Fruit fly (Drosophila melanogaster) whole organism, embryonic: ENCODE results near the gene Creld.

Experiments
- CG10209 ChIP-seq: fragments of 200-800 bp; sonication (Bioruptor generic); optimal IDR thresholded peaks from 3 replicates; lab custom pipeline; 2017; ENCODE audit warnings: missing biosample characterization, mild to moderate bottlenecking, missing genetic modification characterization, missing genetic modification reagents
- CG10654 ChIP-seq: fragments of 200-800 bp; sonication (Bioruptor generic); optimal IDR thresholded peaks from 2 replicates; lab custom pipeline; 2016; ENCODE audit warnings: missing biosample characterization, missing genetic modification characterization
- CG10979 ChIP-seq: fragments of 200-800 bp; sonication (Bioruptor generic); optimal IDR thresholded peaks from 2 replicates; lab custom pipeline; 2018; ENCODE audit warnings: missing biosample characterization, mild to moderate bottlenecking, missing genetic modification characterization, moderate library complexity
- CG11696 ChIP-seq: fragments of 200-800 bp; sonication (Bioruptor generic); IDR thresholded peaks from 2 replicates; pipeline ENCODE4 v1.3.6; 2022; ENCODE audit warnings: missing biosample characterization, missing genetic modification characterization
- CG12299 ChIP-seq: fragments of 200-800 bp; sonication (Bioruptor generic); optimal IDR thresholded peaks from 2 replicates; lab custom pipeline; 2018; ENCODE audit warnings: missing biosample characterization, mild to moderate bottlenecking, missing genetic modification characterization
- CG12391 ChIP-seq: fragments of 200-800 bp; sonication (Bioruptor generic); optimal IDR thresholded peaks from 3 replicates; lab custom pipeline; 2018; ENCODE audit warnings: missing biosample characterization, mild to moderate bottlenecking, missing genetic modification characterization, moderate library complexity
- CG12769 ChIP-seq: fragments of 200-800 bp; sonication (Bioruptor generic); optimal IDR thresholded peaks from 2 replicates; lab custom pipeline; 2019; ENCODE audit warnings: missing biosample characterization, mild to moderate bottlenecking, missing genetic modification characterization, moderate library complexity
- CG13296 ChIP-seq: fragments of 200-800 bp; sonication (Bioruptor generic); optimal IDR thresholded peaks from 3 replicates; lab custom pipeline; 2018; ENCODE audit warnings: missing biosample characterization, mild to moderate bottlenecking, missing genetic modification characterization
- CG14710 ChIP-seq: fragments of 200-800 bp; sonication (Bioruptor generic); optimal IDR thresholded peaks from 3 replicates; lab custom pipeline; 2019; ENCODE audit warnings: missing biosample characterization, mild to moderate bottlenecking, missing genetic modification characterization, moderate library complexity
- CG1602 ChIP-seq: fragments of 200-800 bp; sonication (Bioruptor generic); optimal IDR thresholded peaks from 3 replicates; lab custom pipeline; 2016; ENCODE audit warnings: missing biosample characterization, missing genetic modification characterization
- CG18619 ChIP-seq: fragments of 200-800 bp; sonication (Bioruptor generic); optimal IDR thresholded peaks from 3 replicates; lab custom pipeline; 2017; ENCODE audit warnings: missing biosample characterization, mild to moderate bottlenecking, missing genetic modification characterization
- CG2129 ChIP-seq: fragments of 200-800 bp; sonication (Bioruptor generic); IDR thresholded peaks from 2 replicates; pipeline ENCODE4 v1.3.6; 2022; ENCODE audit warnings: missing biosample characterization, missing genetic modification characterization; ENCODE audit not compliant: partially characterized antibody
- CG31388 ChIP-seq: fragments of 200-800 bp; sonication (Bioruptor generic); optimal IDR thresholded peaks from 2 replicates; lab custom pipeline; 2016; ENCODE audit warnings: missing biosample characterization, missing genetic modification characterization
- CG3995 ChIP-seq: fragments of 200-800 bp; sonication (Bioruptor generic); optimal IDR thresholded peaks from 3 replicates; lab custom pipeline; 2016; ENCODE audit warnings: missing biosample characterization, missing genetic modification characterization
- CG5180 ChIP-seq: fragments of 200-800 bp; sonication (Bioruptor generic); optimal IDR thresholded peaks from 3 replicates; lab custom pipeline; 2017; ENCODE audit warnings: missing biosample characterization, missing genetic modification characterization, mild to moderate bottlenecking, moderate library complexity, missing genetic modification reagents
- CG6791 ChIP-seq: fragments of 200-800 bp; sonication (Bioruptor generic); IDR thresholded peaks from 3 replicates; pipeline ENCODE4 v1.3.6; 2022; ENCODE audit warnings: missing biosample characterization, missing genetic modification characterization; ENCODE audit not compliant: partially characterized antibody
- CG8290 ChIP-seq, 3 experiments: fragments of 200-800 bp; sonication (Bioruptor generic); optimal IDR thresholded peaks; 2 replicates each; lab custom pipeline; 2016 to 2019; ENCODE audit warnings: missing biosample characterization in 3 of 3, missing genetic modification characterization in 3 of 3, mild to moderate bottlenecking in 2 of 3, moderate library complexity in 1 of 3
- CG9797 ChIP-seq: fragments of 200-800 bp; sonication (Bioruptor generic); optimal IDR thresholded peaks from 3 replicates; lab custom pipeline; 2018; ENCODE audit warnings: missing biosample characterization, mild to moderate bottlenecking, missing genetic modification characterization
- Dfd ChIP-seq, 2 experiments: fragments of >200 bp; optimal IDR thresholded peaks; 2 replicates each; lab custom pipeline; 2017; ENCODE audit warnings: missing biosample characterization in 2 of 2, missing genetic modification characterization in 2 of 2
- Dip2 ChIP-seq: fragments of 200-800 bp; sonication (Bioruptor generic); IDR thresholded peaks from 2 replicates; pipeline ENCODE4 v1.3.6; 2022; ENCODE audit warnings: missing biosample characterization, missing genetic modification characterization
- Doc3 ChIP-seq: fragments of 200-800 bp; sonication (Bioruptor generic); IDR thresholded peaks from 3 replicates; pipeline ENCODE4 v1.3.6; 2022; ENCODE audit warnings: missing biosample characterization, missing genetic modification characterization; ENCODE audit not compliant: partially characterized antibody
- E2f2 ChIP-seq: fragments of 200-800 bp; sonication (Bioruptor generic); IDR thresholded peaks from 2 replicates; pipeline ENCODE4 v1.3.6; 2022; ENCODE audit warnings: missing biosample characterization, missing genetic modification characterization
- Hey ChIP-seq: fragments of 200-800 bp; sonication (Bioruptor generic); optimal IDR thresholded peaks from 3 replicates; lab custom pipeline; 2018; ENCODE audit warnings: missing biosample characterization, mild to moderate bottlenecking, missing genetic modification characterization
- Hr3 ChIP-seq: fragments of 200-800 bp; sonication (Bioruptor generic); optimal IDR thresholded peaks from 3 replicates; lab custom pipeline; 2016; ENCODE audit warnings: missing biosample characterization, missing genetic modification characterization
- Hsf ChIP-seq: fragments of 200-800 bp; sonication (Bioruptor generic); optimal IDR thresholded peaks from 3 replicates; lab custom pipeline; 2016; ENCODE audit warnings: missing biosample characterization, missing genetic modification characterization
- Nf-YB ChIP-seq: fragments of 200-800 bp; sonication (Bioruptor generic); optimal IDR thresholded peaks from 3 replicates; lab custom pipeline; 2019; ENCODE audit warnings: missing biosample characterization, mild to moderate bottlenecking, missing genetic modification characterization, moderate library complexity
- Six4 ChIP-seq: fragments of 200-800 bp; sonication (Bioruptor generic); optimal IDR thresholded peaks from 2 replicates; lab custom pipeline; 2016; ENCODE audit warnings: missing biosample characterization, missing genetic modification characterization
- Sox102F ChIP-seq: fragments of 200-800 bp; sonication (Bioruptor generic); optimal IDR thresholded peaks from 2 replicates; lab custom pipeline; 2018; ENCODE audit warnings: missing biosample characterization, mild to moderate bottlenecking, missing genetic modification characterization, moderate library complexity
- Sry-β ChIP-seq: fragments of 200-800 bp; sonication (Bioruptor generic); optimal IDR thresholded peaks from 2 replicates; lab custom pipeline; 2018; ENCODE audit warnings: missing biosample characterization, mild to moderate bottlenecking, missing genetic modification characterization, moderate library complexity
- Sry-δ ChIP-seq: fragments of 200-800 bp; sonication (Bioruptor generic); optimal IDR thresholded peaks from 2 replicates; lab custom pipeline; 2016; ENCODE audit warnings: missing biosample characterization, missing genetic modification characterization
- abd-A ChIP-seq: fragments of 200-800 bp; sonication (Bioruptor generic); optimal IDR thresholded peaks from 3 replicates; lab custom pipeline; 2019; ENCODE audit warnings: missing biosample characterization, mild to moderate bottlenecking, missing genetic modification characterization, moderate library complexity
- chn ChIP-seq: fragments of 200-800 bp; sonication (Bioruptor generic); optimal IDR thresholded peaks from 2 replicates; lab custom pipeline; 2016; ENCODE audit warnings: missing biosample characterization, missing genetic modification characterization
- dan ChIP-seq: fragments of 200-800 bp; sonication (Bioruptor generic); IDR thresholded peaks from 2 replicates; pipeline ENCODE4 v1.3.6; 2022; ENCODE audit warnings: missing biosample characterization, missing genetic modification characterization
- danr ChIP-seq: fragments of 200-800 bp; sonication (Bioruptor generic); IDR thresholded peaks from 2 replicates; pipeline ENCODE4 v1.3.6; 2022; ENCODE audit warnings: missing biosample characterization, missing genetic modification characterization
- fd64A ChIP-seq: fragments of 200-800 bp; sonication (Bioruptor generic); optimal IDR thresholded peaks from 3 replicates; lab custom pipeline; 2018; ENCODE audit warnings: missing biosample characterization, mild to moderate bottlenecking, missing genetic modification characterization
- hb ChIP-seq: fragments of 200-800 bp; sonication (Bioruptor generic); IDR thresholded peaks from 3 replicates; pipeline ENCODE4 v1.3.6; 2022; ENCODE audit warnings: missing biosample characterization, missing genetic modification characterization; ENCODE audit not compliant: partially characterized antibody
- her ChIP-seq: fragments of 200-800 bp; sonication (Bioruptor generic); optimal IDR thresholded peaks from 2 replicates; lab custom pipeline; 2016; ENCODE audit warnings: missing biosample characterization, missing genetic modification characterization
- jumu ChIP-seq: fragments of 200-800 bp; sonication (Bioruptor generic); optimal IDR thresholded peaks from 3 replicates; lab custom pipeline; 2016; ENCODE audit warnings: missing biosample characterization, missing genetic modification characterization
- ken ChIP-seq: fragments of 200-800 bp; sonication (Bioruptor generic); IDR thresholded peaks from 3 replicates; pipeline ENCODE4 v1.3.6; 2022; ENCODE audit warnings: missing biosample characterization, missing genetic modification characterization
- luna ChIP-seq: fragments of 200-800 bp; sonication (Bioruptor generic); optimal IDR thresholded peaks from 2 replicates; lab custom pipeline; 2016; ENCODE audit warnings: missing biosample characterization, missing genetic modification characterization
- nau ChIP-seq: fragments of 200-800 bp; sonication (Bioruptor generic); optimal IDR thresholded peaks from 3 replicates; lab custom pipeline; 2017; ENCODE audit warnings: missing biosample characterization, mild to moderate bottlenecking, missing genetic modification characterization, missing genetic modification reagents
- nmo ChIP-seq: fragments of 200-800 bp; sonication (Bioruptor generic); optimal IDR thresholded peaks from 2 replicates; lab custom pipeline; 2018; ENCODE audit warnings: missing biosample characterization, mild to moderate bottlenecking, missing genetic modification characterization, moderate library complexity
- nom ChIP-seq: fragments of 200-800 bp; sonication (Bioruptor generic); optimal IDR thresholded peaks from 2 replicates; lab custom pipeline; 2017; ENCODE audit warnings: missing biosample characterization, missing genetic modification characterization, mild to moderate bottlenecking, moderate library complexity, missing genetic modification reagents
- odd ChIP-seq: fragments of 200-800 bp; sonication (Bioruptor generic); optimal IDR thresholded peaks from 2 replicates; lab custom pipeline; 2017; ENCODE audit warnings: missing biosample characterization, mild to moderate bottlenecking, missing genetic modification characterization
- pan ChIP-seq, 4 experiments: fragments of >200 bp in 3 of 4; fragments of 200-800 bp in 1 of 4; sonication (Bioruptor generic) in 1 of 4; optimal IDR thresholded peaks in 3 of 4; IDR thresholded peaks in 1 of 4; 2 replicates each; pipeline versions ENCODE4 v1.3.6 to Lab custom; 2017 to 2022; ENCODE audit warnings: missing biosample characterization in 2 of 4, missing genetic modification characterization in 2 of 4, mixed read lengths in 1 of 4
- phol ChIP-seq: fragments of 200-800 bp; sonication (Bioruptor generic); optimal IDR thresholded peaks from 3 replicates; lab custom pipeline; 2018; ENCODE audit warnings: missing biosample characterization, mild to moderate bottlenecking, missing genetic modification characterization, moderate library complexity
- seq ChIP-seq: fragments of 200-800 bp; sonication (Bioruptor generic); IDR thresholded peaks from 2 replicates; pipeline ENCODE4 v1.3.6; 2022; ENCODE audit warnings: missing biosample characterization, missing genetic modification characterization
- tgo ChIP-seq: fragments of 200-800 bp; sonication (Bioruptor generic); IDR thresholded peaks from 3 replicates; pipeline ENCODE4 v1.3.6; 2022; ENCODE audit warnings: missing biosample characterization, missing genetic modification characterization
- zen ChIP-seq: fragments of 200-800 bp; sonication (Bioruptor generic); optimal IDR thresholded peaks from 3 replicates; lab custom pipeline; 2018; ENCODE audit warnings: missing biosample characterization, mild to moderate bottlenecking, missing genetic modification characterization, moderate library complexity
- zfh1 ChIP-seq: fragments of 200-800 bp; sonication (Bioruptor generic); IDR thresholded peaks from 3 replicates; pipeline ENCODE4 v1.3.6; 2022; ENCODE audit warnings: missing biosample characterization, missing genetic modification characterization

The Creld gene

DNA sequence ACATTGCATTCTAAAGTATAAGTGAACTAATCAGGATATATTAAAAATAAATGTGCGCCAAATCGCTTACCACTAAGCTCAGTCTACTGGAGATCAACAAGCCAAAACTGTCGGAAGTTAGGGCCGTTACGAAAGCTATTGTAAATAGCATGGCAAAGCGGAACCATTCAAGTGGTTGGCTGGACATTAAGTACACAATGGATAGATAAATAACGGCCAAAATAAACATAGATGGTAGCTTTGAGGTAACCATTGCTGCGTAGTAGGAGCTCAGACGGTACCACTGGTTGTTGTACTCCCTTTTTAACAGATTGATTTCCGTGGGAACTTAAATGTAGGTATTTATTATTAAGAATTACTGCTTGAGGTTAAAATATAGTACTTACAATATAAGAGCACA, 15.6 kb downstream of the Creld start:
- TF ChIP-seq CG10209 (GFP tag; lab: Kevin White, UChicago): peak; percentile 19
- TF ChIP-seq CG3995 (GFP tag; lab: Kevin White, UChicago): no peak
- peak; percentile 28 for TF ChIP-seq CG12299 (tag; lab: Kevin White, UChicago)
- TF ChIP-seq CG10979 (tag; lab: Kevin White, UChicago): no peak
- no peak for TF ChIP-seq odd
- TF ChIP-seq nau (GFP tag; lab: Kevin White, UChicago): peak; percentile 37
- no peak for TF ChIP-seq abd-A
- TF ChIP-seq danr (GFP tag; lab: Robert Waterston, UW): no peak
- TF ChIP-seq tgo: no peak
- no peak for TF ChIP-seq jumu (GFP tag; lab: Kevin White, UChicago)
- peak; percentile 28; the same call in 1 of the 2 replicates for TF ChIP-seq seq
- no peak for TF ChIP-seq Hr3
- TF ChIP-seq CG31388 (GFP tag; lab: Kevin White, UChicago): no peak
- TF ChIP-seq CG1602 (GFP tag; lab: Kevin White, UChicago): no peak
- TF ChIP-seq ken (GFP tag; lab: Robert Waterston, UW): no peak
- no peak for TF ChIP-seq CG11696 (GFP tag; lab: Robert Waterston, UW)
- no peak for TF ChIP-seq nmo (GFP tag; lab: Kevin White, UChicago)
- TF ChIP-seq CG6791 (GFP tag; lab: Robert Waterston, UW): no peak
- peak; percentile 28 for TF ChIP-seq CG12769 (tag; lab: Kevin White, UChicago)
- no peak for TF ChIP-seq Dfd (GFP tag; optimal IDR thresholded peaks at IDR 0.05; lab: Kevin White, UChicago)
- no peak for TF ChIP-seq nom (GFP tag; lab: Kevin White, UChicago)
- no peak for TF ChIP-seq E2f2 (GFP tag; lab: Robert Waterston, UW)
- no peak for TF ChIP-seq Sry-β
- no peak for TF ChIP-seq pan (optimal IDR thresholded peaks at IDR 0.05; lab: Kevin White, UChicago)
- TF ChIP-seq pan (GFP tag; optimal IDR thresholded peaks at IDR 0.05 in 1 of 2, IDR thresholded peaks at IDR 0.05 in 1 of 2): peak in 1 of 2 experiments; percentile 41
- TF ChIP-seq CG18619 (GFP tag; lab: Kevin White, UChicago): peak; percentile 19
- no peak for TF ChIP-seq dan (GFP tag; lab: Robert Waterston, UW)
- TF ChIP-seq CG12391 (tag; lab: Kevin White, UChicago): no peak
- no peak for TF ChIP-seq hb
- no peak for TF ChIP-seq Hsf
- TF ChIP-seq Hey: peak; percentile 13
- 0 out of 3 replicates have a peak, but pooled peaks have one; percentile 23 for TF ChIP-seq zfh1 (GFP tag; lab: Robert Waterston, UW)
- no peak for TF ChIP-seq phol
- no peak for TF ChIP-seq chn (GFP tag; lab: Kevin White, UChicago)
- TF ChIP-seq luna (GFP tag; lab: Kevin White, UChicago): no peak
- TF ChIP-seq CG8290 (GFP tag; optimal IDR thresholded peaks at IDR 0.05; lab: Kevin White, UChicago): no peak
- peak in 1 of 2 experiments; percentile 73 for TF ChIP-seq CG8290 (tag; optimal IDR thresholded peaks at IDR 0.05; lab: Kevin White, UChicago)
- TF ChIP-seq Dip2 (GFP tag; lab: Robert Waterston, UW): no peak
- TF ChIP-seq zen (tag; lab: Kevin White, UChicago): no peak
- TF ChIP-seq CG9797 (GFP tag; lab: Kevin White, UChicago): no peak
- TF ChIP-seq CG5180 (GFP tag; lab: Kevin White, UChicago): peak; percentile 40
- TF ChIP-seq CG10654 (GFP tag; lab: Kevin White, UChicago): no peak
- TF ChIP-seq CG14710: peak; percentile 6
- TF ChIP-seq CG2129 (GFP tag; lab: Robert Waterston, UW): no peak
- no peak for TF ChIP-seq Sry-δ (GFP tag; lab: Kevin White, UChicago)
- TF ChIP-seq Nf-YB (GFP tag; lab: Kevin White, UChicago): no peak
- TF ChIP-seq CG13296: peak; percentile 67
- no peak for TF ChIP-seq her (GFP tag; lab: Kevin White, UChicago)
- no peak for TF ChIP-seq Doc3 (GFP tag; lab: Robert Waterston, UW)
- no peak for TF ChIP-seq Sox102F (GFP tag; lab: Kevin White, UChicago)
- TF ChIP-seq fd64A (GFP tag; lab: Kevin White, UChicago): peak; percentile 57
- no peak for TF ChIP-seq Six4 (GFP tag; lab: Kevin White, UChicago)
